Worm (Caenorhabditis elegans): ENCODE data around the gene srh-142.

Gene srh-142

DNA sequence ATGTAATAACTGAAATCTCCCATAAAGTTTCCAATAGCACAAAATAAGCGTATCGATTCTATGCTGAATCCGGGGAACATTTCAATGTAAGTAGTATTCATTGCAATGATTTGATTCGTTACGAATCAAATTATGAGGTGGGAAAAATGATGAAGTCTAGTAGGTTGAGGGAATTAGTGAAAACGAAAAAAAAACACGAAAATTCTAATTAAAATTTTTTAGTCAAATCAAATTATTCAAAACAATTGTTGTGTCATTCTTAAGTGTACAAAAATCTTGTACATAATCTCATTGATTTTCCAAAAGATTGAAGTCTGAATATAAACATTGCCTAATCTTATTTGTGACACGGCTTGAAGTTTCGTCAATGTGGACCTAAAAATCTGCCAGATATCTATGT lies 36.3 kb downstream of the srh-142 start, which contains the start of gene srw-29:
Gene srw-29 (minus strand): TSS at position 101 of the 400 bp plus-strand sequence.
- no peak for TF ChIP-seq attf-6 (GFP tag; IDR thresholded peaks at IDR 0.05)
- no peak for TF ChIP-seq pbrm-1 (GFP tag; IDR thresholded peaks at IDR 0.05)
- no peak for TF ChIP-seq hsf-1 (GFP tag; IDR thresholded peaks at IDR 0.05)
- no peak for TF ChIP-seq sdz-38 (tag; optimal IDR thresholded peaks at IDR 0.05)
- TF ChIP-seq ztf-28 (GFP tag; IDR thresholded peaks at IDR 0.05): no peak
- no peak for TF ChIP-seq lin-35 (GFP tag; optimal IDR thresholded peaks at IDR 0.05)
- no peak for TF ChIP-seq lin-54 (GFP tag; optimal IDR thresholded peaks at IDR 0.05)
- no peak for TF ChIP-seq K11D2.4 (GFP tag; IDR thresholded peaks at IDR 0.05)
- TF ChIP-seq bed-2 (GFP tag; IDR thresholded peaks at IDR 0.05): no peak
- TF ChIP-seq Y53G8AR.9 (GFP tag; conservative IDR thresholded peaks at IDR 0.05): no peak
- no peak for TF ChIP-seq rcor-1 (GFP tag; IDR thresholded peaks at IDR 0.05)
- no peak for TF ChIP-seq ama-1 (optimal IDR thresholded peaks at IDR 0.05)
- no peak for TF ChIP-seq ama-1 (GFP tag; optimal IDR thresholded peaks at IDR 0.05)
- TF ChIP-seq cebp-2 (GFP tag; IDR thresholded peaks at IDR 0.05): no peak

ce11 chrV:16420696-16421095 lies 40.1 kb downstream of the srh-142 start, which contains the start of gene srw-48:
Gene srw-48 (plus strand): TSS chrV:16420996.
- TF ChIP-seq atf-7 (tag; optimal IDR thresholded peaks at IDR 0.05) (no peak), attf-6 (GFP tag; IDR thresholded peaks at IDR 0.05) (no peak), sptf-2 (GFP tag; optimal IDR thresholded peaks at IDR 0.05) (no peak), nhr-27 (tag; optimal IDR thresholded peaks at IDR 0.05) (no peak)

DNA sequence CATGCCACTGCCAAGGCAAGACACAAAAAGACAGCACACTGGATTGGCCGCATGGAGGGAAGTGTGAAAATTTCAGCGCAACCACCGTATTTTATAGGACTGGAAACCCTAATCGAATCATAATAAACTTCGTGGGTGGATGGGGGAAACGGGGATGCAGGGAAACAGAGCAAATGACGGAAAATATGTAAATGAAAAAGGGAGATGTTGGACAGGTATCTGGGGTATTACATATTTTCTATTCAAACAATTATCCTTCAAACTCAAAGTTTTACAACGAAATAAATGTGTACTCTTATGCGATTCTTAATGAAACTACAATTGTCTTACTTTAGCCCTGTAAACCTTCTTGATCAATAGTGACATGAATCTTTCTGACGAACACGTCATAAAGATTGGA lies 41.0 kb downstream of the srh-142 start, which contains the start of gene F26D2.16:
Gene F26D2.16 (minus strand): TSS at position 101 of the 400 bp plus-strand sequence.
- TF ChIP-seq mxl-1 (tag; optimal IDR thresholded peaks at IDR 0.05) (no peak), F39B2.1 (GFP tag; IDR thresholded peaks at IDR 0.05) (no peak), C06A6.2 (GFP tag; conservative IDR thresholded peaks at IDR 0.05) (no peak), ztf-25 (GFP tag; IDR thresholded peaks at IDR 0.05) (no peak), nfyb-1 (GFP tag; IDR thresholded peaks at IDR 0.05) (no peak), Y53G8AR.9 (GFP tag; conservative IDR thresholded peaks at IDR 0.05) (no peak), ccch-3 (GFP tag; optimal IDR thresholded peaks at IDR 0.05) (no peak), zfh-2 (GFP tag; conservative IDR thresholded peaks at IDR 0.05) (no peak), F22D6.2 (tag; optimal IDR thresholded peaks at IDR 0.05) (no peak), hsf-1 (GFP tag; IDR thresholded peaks at IDR 0.05) (no peak), Y67H2A.10 (GFP tag; conservative IDR thresholded peaks at IDR 0.05) (no peak), mel-28 (tag; optimal IDR thresholded peaks at IDR 0.05; ENCODE audit: borderline replicate concordance) (no peak), nfya-1 (tag; optimal IDR thresholded peaks at IDR 0.05; ENCODE audit: borderline replicate concordance, insufficient read depth) (no peak)

DNA sequence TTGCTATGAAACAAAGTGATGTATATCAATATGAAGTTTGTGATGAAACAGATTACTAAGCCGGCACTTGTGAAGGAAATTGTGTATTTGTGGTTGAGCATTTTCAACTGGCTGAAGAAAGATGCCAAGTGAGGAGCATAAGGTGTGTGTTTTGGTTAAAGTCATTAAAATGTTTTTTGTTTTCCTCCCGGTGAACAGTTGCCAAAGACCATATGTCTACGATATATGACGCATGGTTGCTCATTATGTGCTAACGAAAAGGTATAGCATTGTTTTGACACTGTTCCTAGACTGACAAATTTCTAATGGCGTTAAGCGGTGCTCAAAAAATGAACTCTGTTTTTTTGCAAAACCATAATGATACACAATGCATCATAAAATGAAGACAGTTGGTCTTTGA lies 43.8 kb downstream of the srh-142 start, which contains the start of gene str-55:
Gene str-55 (minus strand): TSS at position 101 of the 400 bp plus-strand sequence.
- no peak for TF ChIP-seq ccch-3 (GFP tag; optimal IDR thresholded peaks at IDR 0.05)
- TF ChIP-seq lin-40 (tag; optimal IDR thresholded peaks at IDR 0.05): no peak
- TF ChIP-seq bed-2 (GFP tag; IDR thresholded peaks at IDR 0.05): no peak
- TF ChIP-seq fkh-3 (tag; optimal IDR thresholded peaks at IDR 0.05): no peak
- TF ChIP-seq egrh-3 (GFP tag; IDR thresholded peaks at IDR 0.05): no peak
- no peak for TF ChIP-seq Y67H2A.10 (GFP tag; conservative IDR thresholded peaks at IDR 0.05)
- no peak for TF ChIP-seq tbp1 (GFP tag; optimal IDR thresholded peaks at IDR 0.05)
- TF ChIP-seq ztf-6 (GFP tag; IDR thresholded peaks at IDR 0.05): no peak
- TF ChIP-seq zim-3 (tag; optimal IDR thresholded peaks at IDR 0.05): no peak
- no peak for TF ChIP-seq nhr-80 (tag; optimal IDR thresholded peaks at IDR 0.05)
- no peak for TF ChIP-seq F10E7.11 (tag; optimal IDR thresholded peaks at IDR 0.05)
- no peak for TF ChIP-seq hmg-20 (GFP tag; IDR thresholded peaks at IDR 0.05)

All from whole organism, young adult.